Worm (Caenorhabditis elegans) whole organism, L4 larva: ENCODE measurements around the gene tin-9.1.
A peak's percentile ranks its signal among the peaks of the same experiment; 100 is the strongest.

Source experiments
- F26F4.8 ChIP-seq: fragments of 200-800 bp; sonication (Bioruptor generic); conservative IDR thresholded peaks from 2 replicates; pipeline ENCODE4 v1.3.6; 2022; ENCODE audit warnings: missing genetic modification characterization, missing compliant biosample characterization
- aly-2 ChIP-seq: sonication (generic microtip); optimal IDR thresholded peaks from 2 replicates; lab custom pipeline; 2018; ENCODE audit warnings: missing biosample characterization, missing genetic modification characterization
- ceh-32 ChIP-seq: sonication (generic microtip); optimal IDR thresholded peaks from 2 replicates; lab custom pipeline; 2016; ENCODE audit warnings: mild to moderate bottlenecking, missing genetic modification characterization, missing compliant biosample characterization; ENCODE audit not compliant: poor library complexity
- ces-1 ChIP-seq: fragments of 150-350 bp; sonication (generic microtip); optimal IDR thresholded peaks from 4 replicates; lab custom pipeline; 2014; ENCODE audit warnings: missing biosample characterization, missing genetic modification reagents, missing genetic modification characterization
- egl-27 ChIP-seq: sonication (generic microtip); optimal IDR thresholded peaks from 3 replicates; lab custom pipeline; 2017; ENCODE audit warnings: missing biosample characterization, missing genetic modification reagents, missing genetic modification characterization
- lin-38 ChIP-seq: fragments of 200-800 bp; sonication (Bioruptor generic); IDR thresholded peaks from 2 replicates; pipeline ENCODE4 v1.3.6; 2022; ENCODE audit warnings: missing genetic modification reagents, missing genetic modification characterization, missing compliant biosample characterization
- mes-2 ChIP-seq: sonication (generic microtip); optimal IDR thresholded peaks from 2 replicates; lab custom pipeline; 2016; ENCODE audit warnings: missing genotype, mild to moderate bottlenecking, missing genetic modification characterization, missing compliant biosample characterization; ENCODE audit not compliant: poor library complexity, severe bottlenecking
- nhr-6 ChIP-seq: fragments of 150-350 bp; optimal IDR thresholded peaks from 2 replicates; lab custom pipeline; 2014; ENCODE audit warnings: missing biosample characterization, missing genetic modification characterization
- nhr-77 ChIP-seq: fragments of 150-350 bp; optimal IDR thresholded peaks from 2 replicates; lab custom pipeline; 2014; ENCODE audit warnings: missing biosample characterization, missing genetic modification characterization
- ztf-11 ChIP-seq: fragments of 150-350 bp; optimal IDR thresholded peaks from 2 replicates; lab custom pipeline; 2014; ENCODE audit warnings: missing biosample characterization, missing genetic modification characterization

- no peak for TF ChIP-seq F26F4.8 (GFP tag; lab: Robert Waterston, UW)
- TF ChIP-seq lin-38 (GFP tag; lab: Robert Waterston, UW): no peak
- TF ChIP-seq nhr-77 (tag; lab: Kevin White, UChicago): no peak
- TF ChIP-seq ceh-32 (tag; lab: Kevin White, UChicago): no peak
- peak; percentile 76 for TF ChIP-seq nhr-6
- no peak for TF ChIP-seq ces-1 (GFP tag; lab: Kevin White, UChicago)
- peak; percentile 60 for TF ChIP-seq mes-2 (tag; lab: Kevin White, UChicago)
- TF ChIP-seq egl-27: no peak
- TF ChIP-seq aly-2 (tag; lab: Kevin White, UChicago): no peak
- no peak for TF ChIP-seq ztf-11 (tag; lab: Kevin White, UChicago)
These were observed 21.4 kb downstream of the tin-9.1 start for ce11 chrIV:7023004-7023403.
